Fruit fly (Drosophila melanogaster): ENCODE measurements around the gene promL.
A peak's percentile ranks its signal among the peaks of the same experiment; 100 is the strongest.

Gene promL

dm6 chr3L:3081146-3081872, 46.2 kb downstream of the promL start (continued):
- TF ChIP-seq tin (GFP tag; optimal IDR thresholded peaks at IDR 0.05) (peak; percentile 99), jigr1 (GFP tag; IDR thresholded peaks at IDR 0.05) (peak; percentile 93), Myb (GFP tag; optimal IDR thresholded peaks at IDR 0.05) (peak; percentile 85), nerfin-1 (tag; optimal IDR thresholded peaks at IDR 0.05) (peak; percentile 96), CG9797 (GFP tag; optimal IDR thresholded peaks at IDR 0.05) (peak; percentile 68), CG9932 (GFP tag; IDR thresholded peaks at IDR 0.05) (peak; percentile 99), sc (optimal IDR thresholded peaks at IDR 0.05) (no peak), sc (GFP tag; optimal IDR thresholded peaks at IDR 0.05) (peak; percentile 97), CG1832 (GFP tag; optimal IDR thresholded peaks at IDR 0.05) (no peak), CG18476 (GFP tag; optimal IDR thresholded peaks at IDR 0.05) (peak; percentile 98), esg (GFP tag; conservative IDR thresholded peaks at IDR 0.05) (peak; percentile 98), Doc2 (GFP tag; IDR thresholded peaks at IDR 0.05) (peak; percentile 94), CG8281 (tag; optimal IDR thresholded peaks at IDR 0.05) (peak; percentile 92), al (GFP tag; IDR thresholded peaks at IDR 0.05) (peak; percentile 98), en (GFP tag; optimal IDR thresholded peaks at IDR 0.05) (peak; percentile 92), Hsf (GFP tag; optimal IDR thresholded peaks at IDR 0.05) (peak; percentile 98), chm (GFP tag; IDR thresholded peaks at IDR 0.05) (peak; percentile 99), Dll (GFP tag; IDR thresholded peaks at IDR 0.05; ENCODE audit: partially characterized antibody) (peak; percentile 73), pan (optimal IDR thresholded peaks at IDR 0.05) (no peak), pan (GFP tag; optimal IDR thresholded peaks at IDR 0.05 in 1 of 2, IDR thresholded peaks at IDR 0.05 in 1 of 2) (peak in 1 of 2 experiments; percentile 99), gcm2 (GFP tag; optimal IDR thresholded peaks at IDR 0.05) (peak; percentile 97), CG34422 (GFP tag; IDR thresholded peaks at IDR 0.05) (peak; percentile 99), wek (GFP tag; optimal IDR thresholded peaks at IDR 0.05) (peak; percentile 93), CG11247 (GFP tag; IDR thresholded peaks at IDR 0.05) (peak; percentile 98), CG17829 (tag; optimal IDR thresholded peaks at IDR 0.05) (peak; percentile 98), cwo (GFP tag; optimal IDR thresholded peaks at IDR 0.05) (peak; percentile 98), CG6854 (GFP tag; optimal IDR thresholded peaks at IDR 0.05) (peak; percentile 99), chn (GFP tag; optimal IDR thresholded peaks at IDR 0.05) (peak; percentile 98), vfl (GFP tag; optimal IDR thresholded peaks at IDR 0.05) (peak; percentile 98), CG6765 (GFP tag; optimal IDR thresholded peaks at IDR 0.05) (peak; percentile 98), tio (GFP tag; optimal IDR thresholded peaks at IDR 0.05) (peak; percentile 97), Sox102F (GFP tag; optimal IDR thresholded peaks at IDR 0.05) (peak; percentile 99), Gug (GFP tag; IDR thresholded peaks at IDR 0.05) (peak; percentile 97), CG7786 (GFP tag; optimal IDR thresholded peaks at IDR 0.05) (peak; percentile 97), schlank (tag; optimal IDR thresholded peaks at IDR 0.05) (peak; percentile 98), eyg (GFP tag; optimal IDR thresholded peaks at IDR 0.05) (peak; percentile 92), H2.0 (GFP tag; IDR thresholded peaks at IDR 0.05) (peak; percentile 98), CG13624 (GFP tag; optimal IDR thresholded peaks at IDR 0.05) (peak; percentile 97), grn (GFP tag; optimal IDR thresholded peaks at IDR 0.05) (peak; percentile 90), CG7987 (GFP tag; optimal IDR thresholded peaks at IDR 0.05) (peak; percentile 98), CG14050 (GFP tag; IDR thresholded peaks at IDR 0.05) (peak; percentile 98), Six4 (GFP tag; optimal IDR thresholded peaks at IDR 0.05) (peak; percentile 99), unpg (GFP tag; optimal IDR thresholded peaks at IDR 0.05) (peak; percentile 99), Opbp (GFP tag; IDR thresholded peaks at IDR 0.05; ENCODE audit: partially characterized antibody) (peak; percentile 83), sob (GFP tag; IDR thresholded peaks at IDR 0.05) (peak; percentile 99), Oaz (GFP tag; IDR thresholded peaks at IDR 0.05) (peak; percentile 98), Ravus (GFP tag; IDR thresholded peaks at IDR 0.05) (peak; percentile 96), CG2712 (tag; optimal IDR thresholded peaks at IDR 0.05) (peak; percentile 98), CG8359 (GFP tag; optimal IDR thresholded peaks at IDR 0.05; ENCODE audit: borderline replicate concordance) (peak; percentile 95), CG10565 (GFP tag; optimal IDR thresholded peaks at IDR 0.05) (peak; percentile 91)
